Fruit fly (Drosophila melanogaster) whole organism, pupa: Measurements from ENCODE around the gene SMC1.
A peak's percentile ranks its signal among the peaks of the same experiment; 100 is the strongest.

Experiments used
- CG10348 ChIP-seq: fragments of 200-800 bp; sonication (Bioruptor generic); IDR thresholded peaks from 2 replicates; pipeline ENCODE4 v1.3.6; 2022; ENCODE audit warnings: missing biosample characterization, missing genetic modification characterization
- CG14655 ChIP-seq: fragments of 200-800 bp; sonication (Bioruptor generic); optimal IDR thresholded peaks from 3 replicates; lab custom pipeline; 2017; ENCODE audit warnings: mild to moderate bottlenecking, missing biosample characterization, missing genetic modification reagents, missing genetic modification characterization
- CG15710 ChIP-seq: fragments of 200-800 bp; sonication (Bioruptor generic); optimal IDR thresholded peaks from 2 replicates; lab custom pipeline; 2018; ENCODE audit warnings: missing biosample characterization, mild to moderate bottlenecking, missing genetic modification characterization, moderate library complexity
- CG17806 ChIP-seq: fragments of 200-800 bp; sonication (Bioruptor generic); optimal IDR thresholded peaks from 2 replicates; lab custom pipeline; 2018; ENCODE audit warnings: missing biosample characterization, mild to moderate bottlenecking, missing genetic modification characterization, moderate library complexity
- CG4496 ChIP-seq: fragments of 200-800 bp; sonication (Bioruptor generic); IDR thresholded peaks from 3 replicates; pipeline ENCODE4 v1.3.6; 2022; ENCODE audit warnings: missing biosample characterization, missing genetic modification characterization
- CG8159 ChIP-seq: fragments of 200-800 bp; sonication (Bioruptor generic); optimal IDR thresholded peaks from 3 replicates; lab custom pipeline; 2018; ENCODE audit warnings: missing biosample characterization, mild to moderate bottlenecking, missing genetic modification characterization, moderate library complexity
- CG9948 ChIP-seq: fragments of 200-800 bp; sonication (Bioruptor generic); optimal IDR thresholded peaks from 2 replicates; lab custom pipeline; 2018; ENCODE audit warnings: missing biosample characterization, mild to moderate bottlenecking, missing genetic modification characterization, moderate library complexity
- D1 ChIP-seq: fragments of 200-800 bp; sonication (Bioruptor generic); optimal IDR thresholded peaks from 2 replicates; lab custom pipeline; 2018; ENCODE audit warnings: missing biosample characterization, mild to moderate bottlenecking, missing genetic modification characterization, moderate library complexity
- EcR ChIP-seq: fragments of 200-800 bp; sonication (Bioruptor generic); optimal IDR thresholded peaks from 3 replicates; lab custom pipeline; 2019; ENCODE audit warnings: missing biosample characterization, missing genetic modification characterization, mild to moderate bottlenecking, moderate library complexity, missing genetic modification reagents
- Ets98B ChIP-seq: fragments of 200-800 bp; sonication (Bioruptor generic); IDR thresholded peaks from 2 replicates; pipeline ENCODE4 v1.3.6; 2022; ENCODE audit warnings: missing biosample characterization, missing genetic modification characterization
- Pif1A ChIP-seq: fragments of 200-800 bp; sonication (Bioruptor generic); optimal IDR thresholded peaks from 3 replicates; lab custom pipeline; 2016; ENCODE audit warnings: missing biosample characterization, missing genetic modification characterization
- Pif1B ChIP-seq: fragments of 200-800 bp; sonication (Bioruptor generic); optimal IDR thresholded peaks from 3 replicates; lab custom pipeline; 2016; ENCODE audit warnings: missing biosample characterization, missing genetic modification characterization
- gl ChIP-seq: fragments of 200-800 bp; sonication (Bioruptor generic); optimal IDR thresholded peaks from 2 replicates; lab custom pipeline; 2018; ENCODE audit warnings: missing biosample characterization, mild to moderate bottlenecking, missing genetic modification characterization
- rn ChIP-seq: fragments of 200-800 bp; sonication (Bioruptor generic); IDR thresholded peaks from 2 replicates; pipeline ENCODE4 v1.3.6; 2022; ENCODE audit warnings: missing biosample characterization, missing genetic modification characterization

DNA sequence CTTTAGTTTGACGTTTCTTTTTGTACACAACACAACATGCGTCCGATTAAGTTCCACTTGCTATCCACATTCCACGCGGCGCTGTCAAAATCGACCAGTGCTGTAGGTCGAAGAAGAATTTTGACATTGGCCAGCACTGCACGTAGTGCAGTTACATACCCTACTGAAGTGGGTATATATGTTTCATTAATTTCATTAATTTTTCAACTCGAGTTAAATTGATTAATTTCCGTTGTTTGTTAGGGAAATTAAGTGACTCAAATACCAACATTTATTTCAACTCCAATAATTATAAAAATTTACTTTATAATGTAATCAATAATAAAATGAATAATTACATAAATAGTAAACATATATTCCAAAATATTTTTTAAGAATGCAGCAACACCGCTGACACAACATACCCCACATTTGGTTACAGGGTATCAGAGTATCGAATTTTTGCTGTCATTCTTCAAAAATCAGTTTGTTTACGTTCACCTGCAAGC, 50.9 kb downstream of the SMC1 start, which contains the start of the genes eIF4EHP and CG18428:
- TF ChIP-seq CG9948 (tag; lab: Kevin White, UChicago) (peak; percentile 100), CG4496 (GFP tag; lab: Robert Waterston, UW) (no peak), rn (no peak), Pif1B (peak; percentile 90), CG15710 (tag; lab: Kevin White, UChicago) (peak; percentile 100), Pif1A (GFP tag; lab: Kevin White, UChicago) (peak; percentile 97), CG10348 (GFP tag; lab: Robert Waterston, UW) (no peak), CG17806 (tag; lab: Kevin White, UChicago) (peak; percentile 100), CG14655 (GFP tag; lab: Kevin White, UChicago) (peak; percentile 100), EcR (GFP tag; lab: Kevin White, UChicago) (peak; percentile 78), D1 (tag; lab: Kevin White, UChicago) (peak; percentile 100), CG8159 (peak; percentile 100), Ets98B (no peak), gl (tag; lab: Kevin White, UChicago) (peak; percentile 94)
